Worm (Caenorhabditis elegans) whole organism, L3 larva: ENCODE data around the gene C29F9.12.

Experiments
- fkh-2 ChIP-seq: fragments of 150-350 bp; optimal IDR thresholded peaks from 2 replicates; lab custom pipeline; 2014; ENCODE audit warnings: missing biosample characterization, missing genetic modification reagents, missing genetic modification characterization
- mdl-1 ChIP-seq: fragments of 150-350 bp; optimal IDR thresholded peaks from 2 replicates; lab custom pipeline; 2014; ENCODE audit warnings: missing biosample characterization, missing genetic modification characterization
- nhr-237 ChIP-seq: fragments of 150-350 bp; optimal IDR thresholded peaks from 2 replicates; lab custom pipeline; 2014; ENCODE audit warnings: missing biosample characterization, missing genetic modification characterization
- nhr-25 ChIP-seq: sonication (generic microtip); optimal IDR thresholded peaks from 2 replicates; lab custom pipeline; 2017; ENCODE audit warnings: missing biosample characterization, missing genetic modification characterization
- pha-4 ChIP-seq: fragments of 150-350 bp; optimal IDR thresholded peaks from 2 replicates; lab custom pipeline; 2014; ENCODE audit warnings: missing biosample characterization, missing genetic modification reagents, missing genetic modification characterization

DNA sequence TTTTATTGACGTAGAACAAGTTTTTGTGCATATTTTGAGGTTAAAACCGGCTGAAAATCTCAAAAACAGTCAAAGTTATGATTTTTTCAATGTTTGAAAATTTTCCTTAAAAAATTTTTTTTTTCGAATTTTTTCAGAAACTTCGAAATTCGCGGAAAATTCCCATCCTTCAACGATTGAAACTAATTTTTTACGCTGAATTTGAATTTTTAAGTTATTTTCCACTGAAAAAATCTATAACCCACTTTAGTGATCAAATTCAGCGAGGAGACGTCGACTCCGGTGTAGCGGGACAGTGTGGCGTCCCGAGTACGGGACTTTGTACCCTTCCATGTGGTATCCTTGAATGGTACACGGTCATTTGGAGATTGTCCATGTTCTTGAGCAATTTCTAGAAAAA is 29.6 kb downstream of the C29F9.12 start:
- no peak for TF ChIP-seq nhr-25
- no peak for TF ChIP-seq pha-4
- TF ChIP-seq mdl-1 (tag; lab: Kevin White, UChicago) = no peak
- no peak for TF ChIP-seq fkh-2 (tag; lab: Kevin White, UChicago)
- TF ChIP-seq nhr-237 (tag; lab: Kevin White, UChicago) = no peak
